Worm (Caenorhabditis elegans) whole organism, L2 larva: ENCODE measurements around the gene str-171.

Experiments used
- Y55F3AM.14 ChIP-seq: fragments of 200-800 bp; sonication (Bioruptor generic); optimal IDR thresholded peaks from 2 replicates; lab custom pipeline; 2018; ENCODE audit warnings: mild to moderate bottlenecking, missing genetic modification characterization, missing compliant biosample characterization
- aly-2 ChIP-seq: fragments of 150-350 bp; optimal IDR thresholded peaks from 2 replicates; lab custom pipeline; 2014; ENCODE audit warnings: missing biosample characterization, missing genetic modification characterization
- lsy-2 ChIP-seq, 2 experiments: fragments of 150-350 bp in 1 of 2; sonication (generic microtip) in 1 of 2; optimal IDR thresholded peaks; 2 replicates each; lab custom pipeline; 2014 to 2017; ENCODE audit warnings: missing biosample characterization in 2 of 2, missing genetic modification characterization in 2 of 2
- nhr-10 ChIP-seq: sonication (generic microtip); optimal IDR thresholded peaks from 2 replicates; lab custom pipeline; 2017; ENCODE audit warnings: missing biosample characterization, missing genetic modification characterization
- nhr-237 ChIP-seq: fragments of 150-350 bp; optimal IDR thresholded peaks from 2 replicates; lab custom pipeline; 2014; ENCODE audit warnings: missing biosample characterization, missing genetic modification characterization
- nhr-6 ChIP-seq: fragments of 150-350 bp; optimal IDR thresholded peaks from 2 replicates; lab custom pipeline; 2014; ENCODE audit warnings: missing biosample characterization, missing genetic modification characterization

ce11 chrV:15092666-15093065 lies 39.7 kb downstream of the str-171 start, which contains the start of gene txt-12:
- TF ChIP-seq lsy-2 (tag; optimal IDR thresholded peaks at IDR 0.05; lab: Kevin White, UChicago): no peak
- TF ChIP-seq aly-2 (tag; lab: Kevin White, UChicago): no peak
- TF ChIP-seq nhr-10 (tag; lab: Kevin White, UChicago): no peak
- no peak for TF ChIP-seq nhr-237
- TF ChIP-seq Y55F3AM.14 (GFP tag; lab: Kevin White, UChicago): no peak
- TF ChIP-seq nhr-6 (tag; lab: Kevin White, UChicago): no peak
